Fruit fly (Drosophila melanogaster): Measurements from ENCODE around the gene CG33339.
A peak's percentile ranks its signal among the peaks of the same experiment; 100 is the strongest.

The CG33339 gene

DNA sequence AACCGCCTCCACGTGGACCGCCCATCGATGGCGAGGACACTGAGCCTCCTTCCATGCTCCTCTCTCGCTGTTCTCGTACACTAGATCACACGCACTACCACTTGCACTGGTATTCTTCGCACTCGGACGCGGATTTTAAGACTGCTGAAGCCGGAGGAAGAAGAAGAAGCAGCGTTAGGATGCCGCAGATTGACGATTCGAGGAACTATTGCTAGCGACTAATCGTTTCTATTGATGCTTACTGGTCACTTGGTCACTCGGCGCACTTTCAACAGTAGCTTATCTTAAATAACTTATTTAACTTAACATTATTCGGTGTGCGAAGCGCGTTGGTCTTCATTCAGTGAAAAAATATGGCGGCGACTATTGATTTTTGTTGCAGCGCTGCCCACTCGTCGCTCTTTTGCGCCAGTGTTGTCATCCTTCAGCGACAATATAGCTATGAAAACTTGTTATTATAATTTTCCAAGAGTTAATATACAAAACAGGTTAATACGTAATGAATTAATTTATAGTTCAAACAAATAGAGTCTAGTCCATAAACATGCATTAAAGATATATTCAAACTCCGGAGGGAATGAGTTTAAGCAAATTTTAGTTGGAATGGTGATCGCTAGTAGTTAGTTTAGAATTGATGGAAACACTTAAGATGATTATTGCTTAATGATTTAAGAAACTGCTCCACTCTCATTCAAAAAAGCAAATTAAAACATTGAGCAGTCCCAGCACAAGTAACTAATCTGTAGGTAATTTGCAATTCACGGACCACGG lies 13.0 kb upstream of the CG33339 start, which contains the start of the genes CG5746 and CG6454 (continued):
- TF ChIP-seq eyg (GFP tag; optimal IDR thresholded peaks at IDR 0.05) (peak; percentile 11), Asciz (GFP tag; optimal IDR thresholded peaks at IDR 0.05) (no peak), tgo (GFP tag; IDR thresholded peaks at IDR 0.05) (peak; percentile 41; the same call in 1 of the 3 replicates), Fer1 (GFP tag; optimal IDR thresholded peaks at IDR 0.05) (no peak), lab (GFP tag; optimal IDR thresholded peaks at IDR 0.05) (no peak), CG13894 (tag; optimal IDR thresholded peaks at IDR 0.05) (no peak), CG1602 (GFP tag; optimal IDR thresholded peaks at IDR 0.05) (peak; percentile 51), tna (GFP tag; IDR thresholded peaks at IDR 0.05; ENCODE audit: partially characterized antibody) (no peak), tup (GFP tag; optimal IDR thresholded peaks at IDR 0.05) (no peak), CG31365 (tag; optimal IDR thresholded peaks at IDR 0.05) (no peak), CG9437 (GFP tag; optimal IDR thresholded peaks at IDR 0.05) (peak; percentile 70), sima (GFP tag; optimal IDR thresholded peaks at IDR 0.05) (peak; percentile 1), MESR4 (GFP tag; optimal IDR thresholded peaks at IDR 0.05) (peak; percentile 99), mam (GFP tag; optimal IDR thresholded peaks at IDR 0.05) (peak; percentile 68), Atf3 (GFP tag; optimal IDR thresholded peaks at IDR 0.05) (peak; percentile 18), Sin3A (optimal IDR thresholded peaks at IDR 0.05) (peak; percentile 68), CG4328 (GFP tag; optimal IDR thresholded peaks at IDR 0.05) (no peak), zfh1 (GFP tag; IDR thresholded peaks at IDR 0.05) (peak; percentile 35; the same call in 1 of the 3 replicates), sug (tag; optimal IDR thresholded peaks at IDR 0.05) (no peak), CG17912 (GFP tag; optimal IDR thresholded peaks at IDR 0.05) (no peak), CG10543 (GFP tag; optimal IDR thresholded peaks at IDR 0.05) (no peak), abd-A (tag; optimal IDR thresholded peaks at IDR 0.05) (no peak), CG15601 (tag; optimal IDR thresholded peaks at IDR 0.05) (no peak), aop (GFP tag; IDR thresholded peaks at IDR 0.05) (no peak), chn (GFP tag; optimal IDR thresholded peaks at IDR 0.05) (peak; percentile 65), dmrt99B (tag; optimal IDR thresholded peaks at IDR 0.05) (no peak), CG17359 (tag; optimal IDR thresholded peaks at IDR 0.05) (no peak), Ets97D (GFP tag; optimal IDR thresholded peaks at IDR 0.05) (peak; percentile 68), CG7963 (GFP tag; IDR thresholded peaks at IDR 0.05; ENCODE audit: partially characterized antibody) (no peak), shn (GFP tag; optimal IDR thresholded peaks at IDR 0.05) (peak; percentile 46), croc (GFP tag; conservative IDR thresholded peaks at IDR 0.05) (no peak), dysf (GFP tag; IDR thresholded peaks at IDR 0.05) (no peak; the same call in 2 of the 3 replicates), Elba2 (GFP tag; optimal IDR thresholded peaks at IDR 0.05) (peak; percentile 10), CG42726 (GFP tag; IDR thresholded peaks at IDR 0.05; ENCODE audit: partially characterized antibody) (0 out of 2 replicates have a peak, but pooled peaks have one; percentile 5), CG30020 (tag; optimal IDR thresholded peaks at IDR 0.05) (peak; percentile 69), Sox102F (GFP tag; optimal IDR thresholded peaks at IDR 0.05) (no peak), CG10321 (GFP tag; IDR thresholded peaks at IDR 0.05) (no peak), trem (tag; optimal IDR thresholded peaks at IDR 0.05) (peak; percentile 99), CG17802 (tag; optimal IDR thresholded peaks at IDR 0.05) (peak; percentile 11), CG10979 (tag; optimal IDR thresholded peaks at IDR 0.05) (peak; percentile 27), CG6254 (GFP tag; optimal IDR thresholded peaks at IDR 0.05) (no peak), Mad (GFP tag; optimal IDR thresholded peaks at IDR 0.05) (peak; percentile 60), CG12744 (GFP tag; optimal IDR thresholded peaks at IDR 0.05) (peak; percentile 35), wdn (GFP tag; IDR thresholded peaks at IDR 0.05) (peak; percentile 45; the same call in 1 of the 2 replicates), repo (GFP tag; optimal IDR thresholded peaks at IDR 0.05) (no peak), crc (GFP tag; optimal IDR thresholded peaks at IDR 0.05) (peak; percentile 11), CG1832 (GFP tag; optimal IDR thresholded peaks at IDR 0.05) (no peak), Atf-2 (GFP tag; optimal IDR thresholded peaks at IDR 0.05) (peak; percentile 51), HLH3B (GFP tag; IDR thresholded peaks at IDR 0.05) (peak; percentile 51; the same call in 1 of the 2 replicates)

Data from whole organism, embryonic.